Fruit fly (Drosophila melanogaster) whole organism, embryonic: ENCODE results near the gene CG14778.
A peak's percentile ranks its signal among the peaks of the same experiment; 100 is the strongest.

ENCODE experiments used
- CG2129 ChIP-seq: fragments of 200-800 bp; sonication (Bioruptor generic); IDR thresholded peaks from 2 replicates; pipeline ENCODE4 v1.3.6; 2022; ENCODE audit warnings: missing biosample characterization, missing genetic modification characterization; ENCODE audit not compliant: partially characterized antibody
- CG3995 ChIP-seq: fragments of 200-800 bp; sonication (Bioruptor generic); optimal IDR thresholded peaks from 3 replicates; lab custom pipeline; 2016; ENCODE audit warnings: missing biosample characterization, missing genetic modification characterization
- CG8924 ChIP-seq: fragments of 200-800 bp; optimal IDR thresholded peaks from 3 replicates; lab custom pipeline; 2019; ENCODE audit warnings: missing biosample characterization, mild to moderate bottlenecking, missing genetic modification characterization, moderate library complexity
- HmgD ChIP-seq: fragments of 200-800 bp; sonication (Bioruptor generic); optimal IDR thresholded peaks from 3 replicates; lab custom pipeline; 2016; ENCODE audit warnings: missing biosample characterization, missing genetic modification characterization
- NFAT ChIP-seq: fragments of 200-800 bp; sonication (Bioruptor generic); IDR thresholded peaks from 2 replicates; pipeline ENCODE4 v1.3.6; 2022; ENCODE audit warnings: missing biosample characterization, missing genetic modification characterization
- Opbp ChIP-seq: fragments of 200-800 bp; sonication (Bioruptor generic); IDR thresholded peaks from 3 replicates; pipeline ENCODE4 v1.3.6; 2022; ENCODE audit warnings: missing biosample characterization, missing genetic modification characterization; ENCODE audit not compliant: partially characterized antibody
- chif ChIP-seq, 2 experiments: fragments of 200-800 bp; sonication (Bioruptor generic); optimal IDR thresholded peaks; 3 replicates each; lab custom pipeline; 2016; ENCODE audit warnings: missing biosample characterization in 2 of 2, missing genetic modification characterization in 2 of 2
- insv ChIP-seq, 2 experiments: fragments of 200-800 bp; sonication (Bioruptor generic); optimal IDR thresholded peaks; 3 replicates each; lab custom pipeline; 2016 to 2018; ENCODE audit warnings: missing biosample characterization in 2 of 2, missing genetic modification characterization in 2 of 2
- klu ChIP-seq: fragments of 200-800 bp; sonication (Bioruptor generic); IDR thresholded peaks from 2 replicates; pipeline ENCODE4 v1.3.6; 2022; ENCODE audit warnings: missing biosample characterization, missing genetic modification characterization
- kni ChIP-seq: fragments of 200-800 bp; sonication (Bioruptor generic); optimal IDR thresholded peaks from 3 replicates; lab custom pipeline; 2017; ENCODE audit warnings: mild to moderate bottlenecking, missing biosample characterization, missing genetic modification reagents, missing genetic modification characterization
- lmd ChIP-seq: fragments of 200-800 bp; sonication (Bioruptor generic); IDR thresholded peaks from 2 replicates; pipeline ENCODE4 v1.3.6; 2022; ENCODE audit warnings: missing biosample characterization, missing genetic modification characterization
- psq ChIP-seq: fragments of 200-800 bp; sonication (Bioruptor generic); optimal IDR thresholded peaks from 2 replicates; lab custom pipeline; 2017; ENCODE audit warnings: missing biosample characterization, missing genetic modification characterization

DNA sequence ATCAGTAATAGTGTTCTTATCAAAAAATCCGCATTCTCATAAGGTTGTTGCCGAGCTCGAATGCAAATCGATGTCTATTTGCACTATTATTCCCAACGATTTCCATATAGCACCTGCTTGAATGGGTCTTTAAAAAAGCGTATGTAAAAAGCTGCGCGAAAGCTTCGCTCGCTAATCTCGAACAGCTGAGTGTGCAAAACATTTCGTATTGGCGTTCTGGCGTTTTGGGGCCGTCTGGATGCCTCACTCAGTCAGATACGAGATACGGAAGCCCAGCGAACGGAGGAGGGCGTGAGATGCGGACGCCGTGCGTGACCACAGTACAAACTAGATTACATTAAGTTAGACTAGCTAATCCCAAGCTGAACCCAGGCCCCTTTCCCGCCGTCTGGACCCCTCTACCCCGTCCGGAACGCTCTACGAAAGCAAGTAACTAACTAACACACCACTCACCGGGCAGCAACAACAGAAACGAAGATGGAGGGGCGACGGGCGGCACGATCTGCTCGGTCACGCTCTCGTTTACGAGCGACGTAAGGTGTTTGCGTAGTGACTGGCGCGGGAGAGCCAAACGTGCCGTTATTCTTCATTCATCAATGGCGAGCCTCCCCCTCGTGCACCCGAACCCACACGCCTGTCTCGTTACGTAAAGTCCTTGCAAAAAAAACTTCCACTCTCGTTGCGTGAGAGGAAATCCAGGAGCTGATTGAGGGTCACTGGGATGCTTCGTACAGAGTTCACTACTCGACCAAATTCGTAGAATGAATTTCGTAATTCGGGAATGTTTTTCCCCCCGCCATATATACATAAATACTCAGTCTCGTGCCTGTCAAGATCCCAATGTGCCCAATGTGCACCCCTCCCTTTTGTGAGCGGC, 550 bp upstream of the CG14778 start:
- TF ChIP-seq lmd (GFP tag; lab: Robert Waterston, UW) (no peak), kni (GFP tag; lab: Kevin White, UChicago) (no peak), insv (GFP tag; optimal IDR thresholded peaks at IDR 0.05; lab: Kevin White, UChicago) (no peak), CG3995 (GFP tag; lab: Kevin White, UChicago) (peak; percentile 70), CG8924 (tag; lab: Kevin White, UChicago) (no peak), klu (no peak), HmgD (no peak), CG2129 (no peak), psq (GFP tag; lab: Kevin White, UChicago) (no peak), NFAT (GFP tag; lab: Robert Waterston, UW) (no peak), Opbp (GFP tag; lab: Robert Waterston, UW) (no peak), chif (GFP tag; optimal IDR thresholded peaks at IDR 0.05; lab: Kevin White, UChicago) (no peak)
